In genomic region chrX:16205139-16205538, dm6 we compare ENCODE assay signal across 2 fruit fly cellular contexts.
TF ChIP-seq lines count a peak whose summit lies in the region.

No protein-coding gene starts in this region.

TF ChIP-seq in whole organism, embryonic, 481 proteins besides CTCF, POLR2A, EP300 and RAD21 (continued from another document):
- no peak for TF ChIP-seq Bgb (GFP tag; IDR thresholded peaks at IDR 0.05; lab: Robert Waterston, UW; ENCODE audit: partially characterized antibody)
- TF ChIP-seq Ptx1 (GFP tag; IDR thresholded peaks at IDR 0.05; lab: Robert Waterston, UW) = no peak
- TF ChIP-seq zf30C (GFP tag; optimal IDR thresholded peaks at IDR 0.05; lab: Kevin White, UChicago) = peak; percentile 65
- peak; percentile 40 for TF ChIP-seq CG17829 (tag; optimal IDR thresholded peaks at IDR 0.05; lab: Kevin White, UChicago)
- no peak for TF ChIP-seq CG13624 (GFP tag; optimal IDR thresholded peaks at IDR 0.05; lab: Kevin White, UChicago)
- peak; percentile 9 for TF ChIP-seq D19A (tag; optimal IDR thresholded peaks at IDR 0.05; lab: Kevin White, UChicago)
- TF ChIP-seq bsh (GFP tag; optimal IDR thresholded peaks at IDR 0.05; lab: Kevin White, UChicago) = peak in 1 of 2 experiments; percentile 7
- TF ChIP-seq CG17361 (GFP tag; IDR thresholded peaks at IDR 0.05; lab: Robert Waterston, UW) = 0 out of 3 replicates have a peak, but pooled peaks have one; percentile 16
- peak; percentile 34 for TF ChIP-seq CG13775 (GFP tag; optimal IDR thresholded peaks at IDR 0.05; lab: Kevin White, UChicago)
- TF ChIP-seq row (GFP tag; IDR thresholded peaks at IDR 0.05; lab: Robert Waterston, UW) = peak; percentile 32; the same call in 1 of the 3 replicates
- no peak for TF ChIP-seq Atf6 (GFP tag; IDR thresholded peaks at IDR 0.05; lab: Robert Waterston, UW)
- no peak for TF ChIP-seq B-H2 (GFP tag; optimal IDR thresholded peaks at IDR 0.05; lab: Kevin White, UChicago)
- TF ChIP-seq CG6254 (GFP tag; optimal IDR thresholded peaks at IDR 0.05; lab: Kevin White, UChicago) = no peak
- peak; percentile 40 for TF ChIP-seq gem (tag; optimal IDR thresholded peaks at IDR 0.05; lab: Kevin White, UChicago)
- TF ChIP-seq hth (optimal IDR thresholded peaks at IDR 0.05; lab: Kevin White, UChicago) = no peak
- no peak for TF ChIP-seq shn (GFP tag; optimal IDR thresholded peaks at IDR 0.05; lab: Kevin White, UChicago)
- TF ChIP-seq Rfx (GFP tag; IDR thresholded peaks at IDR 0.05; lab: Robert Waterston, UW) = no peak
- TF ChIP-seq CG15696 (tag; optimal IDR thresholded peaks at IDR 0.05; lab: Kevin White, UChicago) = peak; percentile 77
- TF ChIP-seq CG6813 (GFP tag; optimal IDR thresholded peaks at IDR 0.05; lab: Kevin White, UChicago) = no peak
- TF ChIP-seq CG9727 (GFP tag; optimal IDR thresholded peaks at IDR 0.05; lab: Kevin White, UChicago) = peak; percentile 43
- peak; percentile 33 for TF ChIP-seq CG18262 (tag; optimal IDR thresholded peaks at IDR 0.05; lab: Kevin White, UChicago)
- peak; percentile 55 for TF ChIP-seq CG2712 (tag; optimal IDR thresholded peaks at IDR 0.05; lab: Kevin White, UChicago)
- TF ChIP-seq Dip3 (GFP tag; optimal IDR thresholded peaks at IDR 0.05; lab: Kevin White, UChicago) = no peak
- no peak for TF ChIP-seq Atf3 (GFP tag; optimal IDR thresholded peaks at IDR 0.05; lab: Kevin White, UChicago)
- TF ChIP-seq ro (GFP tag; IDR thresholded peaks at IDR 0.05; lab: Robert Waterston, UW) = no peak
- peak; percentile 34 for TF ChIP-seq CG10267 (tag; optimal IDR thresholded peaks at IDR 0.05; lab: Kevin White, UChicago)
- TF ChIP-seq CG10543 (GFP tag; optimal IDR thresholded peaks at IDR 0.05; lab: Kevin White, UChicago) = no peak
- no peak for TF ChIP-seq gsb-n (tag; optimal IDR thresholded peaks at IDR 0.05; lab: Kevin White, UChicago)
- no peak for TF ChIP-seq tgo (GFP tag; IDR thresholded peaks at IDR 0.05; lab: Robert Waterston, UW)
- no peak for TF ChIP-seq disco-r (GFP tag; optimal IDR thresholded peaks at IDR 0.05; lab: Kevin White, UChicago)
- peak; percentile 55 for TF ChIP-seq CG10979 (tag; optimal IDR thresholded peaks at IDR 0.05; lab: Kevin White, UChicago)
- no peak for TF ChIP-seq Ssrp (tag; optimal IDR thresholded peaks at IDR 0.05; lab: Kevin White, UChicago)
- TF ChIP-seq CG31441 (GFP tag; IDR thresholded peaks at IDR 0.05; lab: Robert Waterston, UW) = 0 out of 2 replicates have a peak, but pooled peaks have one; percentile 10
- no peak for TF ChIP-seq gcm2 (GFP tag; optimal IDR thresholded peaks at IDR 0.05; lab: Kevin White, UChicago)
- peak in 1 of 3 experiments; percentile 62 for TF ChIP-seq lola (GFP tag; optimal IDR thresholded peaks at IDR 0.05; lab: Kevin White, UChicago)
- TF ChIP-seq CG14710 (tag; optimal IDR thresholded peaks at IDR 0.05; lab: Kevin White, UChicago) = peak; percentile 49
- peak; percentile 26 for TF ChIP-seq phol (tag; optimal IDR thresholded peaks at IDR 0.05; lab: Kevin White, UChicago)
- TF ChIP-seq CG16863 (GFP tag; optimal IDR thresholded peaks at IDR 0.05; lab: Kevin White, UChicago) = no peak
- TF ChIP-seq crol (GFP tag; IDR thresholded peaks at IDR 0.05; lab: Robert Waterston, UW) = no peak
- no peak for TF ChIP-seq CG14014 (GFP tag; IDR thresholded peaks at IDR 0.05; lab: Robert Waterston, UW)
- TF ChIP-seq Mes4 (GFP tag; optimal IDR thresholded peaks at IDR 0.05; lab: Kevin White, UChicago) = no peak
- TF ChIP-seq nerfin-1 (tag; optimal IDR thresholded peaks at IDR 0.05; lab: Kevin White, UChicago) = no peak
- no peak for TF ChIP-seq CG6654 (GFP tag; optimal IDR thresholded peaks at IDR 0.05; lab: Kevin White, UChicago)
- no peak for TF ChIP-seq Hr3 (GFP tag; optimal IDR thresholded peaks at IDR 0.05; lab: Kevin White, UChicago)
- peak; percentile 76 for TF ChIP-seq dmrt11E (tag; optimal IDR thresholded peaks at IDR 0.05; lab: Kevin White, UChicago)

TF ChIP-seq in whole organism, prepupa, 60 proteins besides CTCF, POLR2A, EP300 and RAD21 (continued from another document):
- TF ChIP-seq CG8632 (GFP tag; optimal IDR thresholded peaks at IDR 0.05; lab: Kevin White, UChicago) = no peak
- TF ChIP-seq Smox (GFP tag; optimal IDR thresholded peaks at IDR 0.05; lab: Kevin White, UChicago) = no peak
- TF ChIP-seq Sox15 (GFP tag; optimal IDR thresholded peaks at IDR 0.05; lab: Kevin White, UChicago) = no peak
- TF ChIP-seq fd59A (GFP tag; optimal IDR thresholded peaks at IDR 0.05; lab: Kevin White, UChicago) = peak; percentile 5
- TF ChIP-seq Hr38 (GFP tag; optimal IDR thresholded peaks at IDR 0.05; lab: Kevin White, UChicago) = no peak
- TF ChIP-seq CG6854 (GFP tag; optimal IDR thresholded peaks at IDR 0.05; lab: Kevin White, UChicago) = no peak
- TF ChIP-seq CG11294 (GFP tag; IDR thresholded peaks at IDR 0.05; lab: Robert Waterston, UW) = no peak
- TF ChIP-seq spab (GFP tag; optimal IDR thresholded peaks at IDR 0.05; lab: Kevin White, UChicago) = no peak
- no peak for TF ChIP-seq Sox14 (GFP tag; optimal IDR thresholded peaks at IDR 0.05; lab: Kevin White, UChicago)
- no peak for TF ChIP-seq CG4318 (GFP tag; optimal IDR thresholded peaks at IDR 0.05; lab: Kevin White, UChicago)
- TF ChIP-seq Ets96B (tag; optimal IDR thresholded peaks at IDR 0.05; lab: Kevin White, UChicago) = peak; percentile 44
- no peak for TF ChIP-seq Blimp-1 (GFP tag; optimal IDR thresholded peaks at IDR 0.05; lab: Kevin White, UChicago)
- no peak for TF ChIP-seq acj6 (GFP tag; optimal IDR thresholded peaks at IDR 0.05; lab: Kevin White, UChicago)
- no peak for TF ChIP-seq eg (GFP tag; IDR thresholded peaks at IDR 0.05; lab: Robert Waterston, UW)
- no peak for TF ChIP-seq CG34406 (GFP tag; optimal IDR thresholded peaks at IDR 0.05; lab: Kevin White, UChicago)
- TF ChIP-seq ss (GFP tag; optimal IDR thresholded peaks at IDR 0.05; lab: Kevin White, UChicago) = no peak
- TF ChIP-seq CG3032 (tag; optimal IDR thresholded peaks at IDR 0.05; lab: Kevin White, UChicago) = peak; percentile 29
- no peak for TF ChIP-seq achi (GFP tag; optimal IDR thresholded peaks at IDR 0.05; lab: Kevin White, UChicago)
- TF ChIP-seq CG3919 (GFP tag; optimal IDR thresholded peaks at IDR 0.05; lab: Kevin White, UChicago) = peak; percentile 8
- TF ChIP-seq CG8119 (GFP tag; IDR thresholded peaks at IDR 0.05; lab: Robert Waterston, UW) = no peak
- TF ChIP-seq Eip75B (GFP tag; optimal IDR thresholded peaks at IDR 0.05; lab: Kevin White, UChicago) = no peak
- no peak for TF ChIP-seq Gug (GFP tag; IDR thresholded peaks at IDR 0.05; lab: Robert Waterston, UW)
- no peak for TF ChIP-seq fd85E (GFP tag; optimal IDR thresholded peaks at IDR 0.05; lab: Kevin White, UChicago)
- peak; percentile 24 for TF ChIP-seq esn (GFP tag; optimal IDR thresholded peaks at IDR 0.05; lab: Kevin White, UChicago)
- TF ChIP-seq CG6792 (GFP tag; optimal IDR thresholded peaks at IDR 0.05; lab: Kevin White, UChicago) = peak; percentile 22
- peak; percentile 4 for TF ChIP-seq svp (GFP tag; lab: Kevin White, UChicago)
- TF ChIP-seq Lpt (GFP tag; optimal IDR thresholded peaks at IDR 0.05; lab: Kevin White, UChicago) = no peak
- no peak for TF ChIP-seq CG6163 (GFP tag; IDR thresholded peaks at IDR 0.05; lab: Robert Waterston, UW)
- TF ChIP-seq CG16779 (tag; optimal IDR thresholded peaks at IDR 0.05; lab: Kevin White, UChicago) = no peak
- peak; percentile 64 for TF ChIP-seq Eip78C (GFP tag; lab: Kevin White, UChicago)
- no peak for TF ChIP-seq CG1621 (tag; optimal IDR thresholded peaks at IDR 0.05; lab: Kevin White, UChicago)
- TF ChIP-seq CG10631 (GFP tag; optimal IDR thresholded peaks at IDR 0.05; lab: Kevin White, UChicago) = peak; percentile 30
- TF ChIP-seq CG7368 (GFP tag; optimal IDR thresholded peaks at IDR 0.05; lab: Kevin White, UChicago) = no peak
- no peak for TF ChIP-seq CG32006 (GFP tag; optimal IDR thresholded peaks at IDR 0.05; lab: Kevin White, UChicago)
- no peak for TF ChIP-seq net (GFP tag; optimal IDR thresholded peaks at IDR 0.05; lab: Kevin White, UChicago)
- no peak for TF ChIP-seq cyc (GFP tag; optimal IDR thresholded peaks at IDR 0.05; lab: Kevin White, UChicago)
